Fruit fly (Drosophila melanogaster): ENCODE results near the gene CG14210.

CG14210 gene

dm6 chrX:19579648-19580301 lies 36.2 kb upstream of the CG14210 start, which contains the start of gene Tao:
Gene Tao, minus strand, starts transcription at chrX:19579800.
- TF ChIP-seq Dll (GFP tag; IDR thresholded peaks at IDR 0.05; ENCODE audit: partially characterized antibody) (peak; percentile 91), Neu2 (GFP tag; optimal IDR thresholded peaks at IDR 0.05; ENCODE audit: borderline replicate concordance) (no peak), CG2116 (GFP tag; optimal IDR thresholded peaks at IDR 0.05) (peak; percentile 82), Ravus (GFP tag; IDR thresholded peaks at IDR 0.05) (no peak), CG10959 (GFP tag; IDR thresholded peaks at IDR 0.05) (no peak), CG6175 (GFP tag; IDR thresholded peaks at IDR 0.05) (no peak), rib (GFP tag; IDR thresholded peaks at IDR 0.05) (no peak), crc (GFP tag; optimal IDR thresholded peaks at IDR 0.05) (no peak), CG7556 (GFP tag; optimal IDR thresholded peaks at IDR 0.05) (no peak), Usf (GFP tag; optimal IDR thresholded peaks at IDR 0.05) (no peak), nerfin-2 (GFP tag; IDR thresholded peaks at IDR 0.05; ENCODE audit: partially characterized antibody) (peak; percentile 68), Pdp1 (GFP tag; optimal IDR thresholded peaks at IDR 0.05) (peak in 1 of 2 experiments; percentile 10), CG12299 (tag; optimal IDR thresholded peaks at IDR 0.05) (no peak), amos (GFP tag; IDR thresholded peaks at IDR 0.05; ENCODE audit: partially characterized antibody) (peak; percentile 79), exex (tag; optimal IDR thresholded peaks at IDR 0.05) (no peak), hb (GFP tag; IDR thresholded peaks at IDR 0.05; ENCODE audit: partially characterized antibody) (peak; percentile 86), Opbp (GFP tag; IDR thresholded peaks at IDR 0.05; ENCODE audit: partially characterized antibody) (peak; percentile 53; the same call in 1 of the 3 replicates), CG15601 (tag; optimal IDR thresholded peaks at IDR 0.05) (peak; percentile 3), inv (GFP tag; IDR thresholded peaks at IDR 0.05; ENCODE audit: partially characterized antibody) (peak; percentile 87), maf-S (GFP tag; optimal IDR thresholded peaks at IDR 0.05) (no peak), BEAF-32 (GFP tag; optimal IDR thresholded peaks at IDR 0.05) (peak; percentile 90), shn (GFP tag; optimal IDR thresholded peaks at IDR 0.05) (no peak), Ets97D (GFP tag; optimal IDR thresholded peaks at IDR 0.05) (peak; percentile 82), ro (GFP tag; IDR thresholded peaks at IDR 0.05) (no peak), CG12391 (tag; optimal IDR thresholded peaks at IDR 0.05) (peak; percentile 41), phol (tag; optimal IDR thresholded peaks at IDR 0.05) (peak; percentile 44), Sry-δ (GFP tag; optimal IDR thresholded peaks at IDR 0.05) (peak; percentile 80), CG16813 (GFP tag; IDR thresholded peaks at IDR 0.05; ENCODE audit: partially characterized antibody) (peak; percentile 89), Scr (GFP tag; IDR thresholded peaks at IDR 0.05; ENCODE audit: partially characterized antibody) (peak; percentile 91), sens (GFP tag) (peak; percentile 66), br (optimal IDR thresholded peaks at IDR 0.05) (no peak), Hr51 (GFP tag; optimal IDR thresholded peaks at IDR 0.05) (no peak), knrl (GFP tag; IDR thresholded peaks at IDR 0.05; ENCODE audit: partially characterized antibody) (peak; percentile 90), CG9817 (tag; optimal IDR thresholded peaks at IDR 0.05) (no peak), CG10147 (GFP tag; optimal IDR thresholded peaks at IDR 0.05) (no peak), repo (GFP tag; optimal IDR thresholded peaks at IDR 0.05) (no peak), CG4820 (GFP tag; optimal IDR thresholded peaks at IDR 0.05) (no peak), E2f2 (GFP tag; IDR thresholded peaks at IDR 0.05) (peak; percentile 80), CG32772 (GFP tag; IDR thresholded peaks at IDR 0.05) (no peak), usp (GFP tag; optimal IDR thresholded peaks at IDR 0.05) (no peak), ato (GFP tag; IDR thresholded peaks at IDR 0.05; ENCODE audit: partially characterized antibody) (peak; percentile 42), CG4617 (GFP tag; optimal IDR thresholded peaks at IDR 0.05; ENCODE audit: borderline replicate concordance) (peak; percentile 40), Atf3 (GFP tag; optimal IDR thresholded peaks at IDR 0.05) (no peak), Fer1 (GFP tag; optimal IDR thresholded peaks at IDR 0.05) (no peak), CG12659 (GFP tag; optimal IDR thresholded peaks at IDR 0.05) (peak; percentile 12), Bgb (GFP tag; IDR thresholded peaks at IDR 0.05; ENCODE audit: partially characterized antibody) (peak; percentile 77), CG33213 (GFP tag; optimal IDR thresholded peaks at IDR 0.05) (peak; percentile 17), chinmo (GFP tag; IDR thresholded peaks at IDR 0.05; ENCODE audit: partially characterized antibody) (0 out of 4 replicates have a peak, but pooled peaks have one; percentile 24)

Data from whole organism, embryonic.